Fruit fly (Drosophila melanogaster) whole organism, adult: Measurements from ENCODE around the gene CG33939.
A peak's percentile ranks its signal among the peaks of the same experiment; 100 is the strongest.

Experiments
- CG11617 ChIP-seq: fragments of 200-800 bp; sonication (Bioruptor generic); optimal IDR thresholded peaks from 2 replicates; lab custom pipeline; 2017; ENCODE audit warnings: mild to moderate bottlenecking, missing biosample characterization, missing genetic modification reagents, missing genetic modification characterization
- CG12768 ChIP-seq: fragments of 200-800 bp; sonication (Bioruptor generic); optimal IDR thresholded peaks from 2 replicates; lab custom pipeline; 2017; ENCODE audit warnings: missing biosample characterization, missing genetic modification characterization, mild to moderate bottlenecking, moderate library complexity, missing genetic modification reagents
- CG14711 ChIP-seq: fragments of 200-800 bp; sonication (Bioruptor generic); optimal IDR thresholded peaks from 2 replicates; lab custom pipeline; 2018; ENCODE audit warnings: missing biosample characterization, mild to moderate bottlenecking, missing genetic modification characterization, moderate library complexity
- CG1620 ChIP-seq: fragments of 200-800 bp; sonication (Bioruptor generic); optimal IDR thresholded peaks from 2 replicates; lab custom pipeline; 2016; ENCODE audit warnings: missing biosample characterization, missing genetic modification characterization
- CG33017 ChIP-seq: fragments of 200-800 bp; sonication (Bioruptor generic); optimal IDR thresholded peaks from 2 replicates; lab custom pipeline; 2018; ENCODE audit warnings: missing biosample characterization, mild to moderate bottlenecking, missing genetic modification characterization, moderate library complexity
- CG5204 ChIP-seq: fragments of 200-800 bp; sonication (Bioruptor generic); optimal IDR thresholded peaks from 2 replicates; lab custom pipeline; 2016; ENCODE audit warnings: missing biosample characterization, missing genetic modification characterization
- CG7045 ChIP-seq: fragments of 200-800 bp; sonication (Bioruptor generic); optimal IDR thresholded peaks from 2 replicates; lab custom pipeline; 2017; ENCODE audit warnings: missing biosample characterization, mild to moderate bottlenecking, missing genetic modification characterization
- CG7101 ChIP-seq: fragments of 200-800 bp; sonication (Bioruptor generic); optimal IDR thresholded peaks from 2 replicates; lab custom pipeline; 2018; ENCODE audit warnings: missing biosample characterization, mild to moderate bottlenecking, missing genetic modification characterization, moderate library complexity
- Clk ChIP-seq: fragments of 200-800 bp; sonication (Bioruptor generic); optimal IDR thresholded peaks from 2 replicates; lab custom pipeline; 2017; ENCODE audit warnings: missing biosample characterization, missing genetic modification characterization
- Crg-1 ChIP-seq: fragments of 200-800 bp; sonication (Bioruptor generic); optimal IDR thresholded peaks from 2 replicates; lab custom pipeline; 2016; ENCODE audit warnings: missing biosample characterization, missing genetic modification characterization
- Hr96 ChIP-seq: fragments of 200-800 bp; sonication (Bioruptor generic); optimal IDR thresholded peaks from 2 replicates; lab custom pipeline; 2016; ENCODE audit warnings: missing biosample characterization, missing genetic modification characterization
- Mnt ChIP-seq: fragments of 200-800 bp; sonication (Bioruptor generic); optimal IDR thresholded peaks from 2 replicates; lab custom pipeline; 2016; ENCODE audit warnings: missing biosample characterization, mild to moderate bottlenecking, missing genetic modification characterization
- bab1 ChIP-seq: fragments of 200-800 bp; sonication (Bioruptor generic); optimal IDR thresholded peaks from 3 replicates; lab custom pipeline; 2019; ENCODE audit warnings: missing biosample characterization, mild to moderate bottlenecking, missing genetic modification characterization, moderate library complexity
- cic ChIP-seq: fragments of 200-800 bp; sonication (Bioruptor generic); optimal IDR thresholded peaks from 2 replicates; lab custom pipeline; 2017; ENCODE audit warnings: missing biosample characterization, mild to moderate bottlenecking, missing genetic modification characterization, moderate library complexity
- cnc ChIP-seq, 2 experiments: fragments of >200 bp; optimal IDR thresholded peaks; 2 replicates each; lab custom pipeline; 2017
- kay ChIP-seq: fragments of 200-800 bp; sonication (Bioruptor generic); peaks from one replicate; lab custom pipeline; 2016; ENCODE audit warnings: missing biosample characterization, missing genetic modification characterization, borderline replicate concordance
- ovo ChIP-seq: fragments of 200-800 bp; sonication (Bioruptor generic); optimal IDR thresholded peaks from 2 replicates; lab custom pipeline; 2016; ENCODE audit warnings: missing biosample characterization, missing genetic modification characterization
- pad ChIP-seq: fragments of 200-800 bp; sonication (Bioruptor generic); optimal IDR thresholded peaks from 3 replicates; lab custom pipeline; 2017; ENCODE audit warnings: missing biosample characterization, missing genetic modification characterization, mild to moderate bottlenecking, moderate library complexity, missing genetic modification reagents
- tj ChIP-seq: fragments of 200-800 bp; sonication (Bioruptor generic); optimal IDR thresholded peaks from 3 replicates; lab custom pipeline; 2017; ENCODE audit warnings: missing biosample characterization, mild to moderate bottlenecking, missing genetic modification characterization, moderate library complexity
- toe ChIP-seq: fragments of 200-800 bp; sonication (Bioruptor generic); optimal IDR thresholded peaks from 2 replicates; lab custom pipeline; 2016; ENCODE audit warnings: missing biosample characterization, missing genetic modification characterization

CG33939 gene

dm6 chrX:19211982-19212381, 37.3 kb upstream of the CG33939 start, which contains the start of gene CG14195:
Gene CG14195 (minus strand): TSS chrX:19212082.
- TF ChIP-seq CG7101 (tag; lab: Kevin White, UChicago) (no peak), CG14711 (tag; lab: Kevin White, UChicago) (no peak), CG12768 (no peak), Crg-1 (GFP tag; lab: Kevin White, UChicago) (no peak), cnc (optimal IDR thresholded peaks at IDR 0.05; lab: Kevin White, UChicago) (no peak), CG1620 (GFP tag; lab: Kevin White, UChicago) (no peak), bab1 (GFP tag; lab: Kevin White, UChicago) (no peak), CG7045 (GFP tag; lab: Kevin White, UChicago) (no peak), ovo (no peak), pad (GFP tag; lab: Kevin White, UChicago) (no peak), toe (GFP tag; lab: Kevin White, UChicago) (no peak), Hr96 (GFP tag; lab: Kevin White, UChicago) (no peak), CG5204 (GFP tag; lab: Kevin White, UChicago) (no peak)

- TF ChIP-seq Clk (GFP tag; lab: Kevin White, UChicago) (no peak), bab1 (GFP tag; lab: Kevin White, UChicago) (peak; percentile 61), tj (peak; percentile 31), CG7101 (tag; lab: Kevin White, UChicago) (no peak), Mnt (GFP tag; lab: Kevin White, UChicago) (peak; percentile 4), CG12768 (no peak), kay (no peak), Crg-1 (GFP tag; lab: Kevin White, UChicago) (peak; percentile 5), cic (no peak), CG33017 (tag; lab: Kevin White, UChicago) (no peak), ovo (peak; percentile 77), pad (GFP tag; lab: Kevin White, UChicago) (peak; percentile 18), CG11617 (GFP tag; lab: Kevin White, UChicago) (no peak), cnc (optimal IDR thresholded peaks at IDR 0.05; lab: Kevin White, UChicago) (no peak), CG1620 (GFP tag; lab: Kevin White, UChicago) (peak; percentile 48), CG14711 (tag; lab: Kevin White, UChicago) (no peak), CG5204 (GFP tag; lab: Kevin White, UChicago) (no peak), CG7045 (GFP tag; lab: Kevin White, UChicago) (no peak), Hr96 (GFP tag; lab: Kevin White, UChicago) (no peak), toe (GFP tag; lab: Kevin White, UChicago) (no peak)
These were observed 33.3 kb upstream of the CG33939 start, which contains the start of gene Ulp1 for dm6 chrX:19208014-19208413. Gene Ulp1 (minus strand): TSS chrX:19208187.

dm6 chrX:19201630-19202029, 26.9 kb upstream of the CG33939 start, which contains the start of gene CG7990:
Gene CG7990 (minus strand): TSS chrX:19201979.
- TF ChIP-seq cic (no peak), ovo (peak; percentile 53)

DNA sequence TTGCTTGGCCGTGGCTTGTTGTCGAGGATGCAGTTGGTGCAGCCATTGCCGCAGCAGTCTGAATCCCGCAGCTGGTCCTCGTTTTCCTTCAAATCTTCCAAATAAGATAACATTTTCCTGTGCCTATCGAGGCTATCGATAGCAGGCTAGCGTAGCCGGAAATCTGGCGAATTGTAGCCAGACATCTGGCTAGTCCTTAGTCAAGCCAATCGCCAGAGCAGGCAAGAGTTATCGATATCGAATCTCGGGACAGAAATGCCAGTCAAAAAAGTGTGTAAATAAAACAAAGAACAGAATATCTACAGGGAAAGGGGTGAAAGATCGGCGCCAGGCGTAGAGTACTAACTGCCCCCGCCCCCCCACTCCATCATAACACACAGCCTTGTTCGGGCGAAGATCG, 18.6 kb upstream of the CG33939 start, which contains the start of the genes CG7914 and CG14194:
Gene CG7914 (minus strand): TSS at position 113 of the 400 bp plus-strand sequence.
Gene CG14194 (plus strand): TSS at position 220 of the 400 bp plus-strand sequence.
- TF ChIP-seq CG5204 (GFP tag; lab: Kevin White, UChicago) (no peak), tj (peak; percentile 1), CG7101 (tag; lab: Kevin White, UChicago) (peak; percentile 16), bab1 (GFP tag; lab: Kevin White, UChicago) (peak; percentile 17), CG11617 (GFP tag; lab: Kevin White, UChicago) (no peak), cic (no peak), cnc (optimal IDR thresholded peaks at IDR 0.05; lab: Kevin White, UChicago) (no peak), CG33017 (tag; lab: Kevin White, UChicago) (no peak), Crg-1 (GFP tag; lab: Kevin White, UChicago) (no peak)

dm6 chrX:19191597-19191996, 16.9 kb upstream of the CG33939 start:
- no peak for TF ChIP-seq CG5204 (GFP tag; lab: Kevin White, UChicago)
- no peak for TF ChIP-seq CG7101 (tag; lab: Kevin White, UChicago)
- TF ChIP-seq toe (GFP tag; lab: Kevin White, UChicago), result no peak
- TF ChIP-seq tj, result no peak

dm6 chrX:19191050-19191449, 16.4 kb upstream of the CG33939 start:
- TF ChIP-seq CG33017 (tag; lab: Kevin White, UChicago) (no peak), CG7101 (tag; lab: Kevin White, UChicago) (no peak), toe (GFP tag; lab: Kevin White, UChicago) (no peak), CG12768 (no peak), tj (no peak), CG1620 (GFP tag; lab: Kevin White, UChicago) (no peak), Mnt (GFP tag; lab: Kevin White, UChicago) (no peak)

- TF ChIP-seq Hr96 (GFP tag; lab: Kevin White, UChicago) (no peak), CG11617 (GFP tag; lab: Kevin White, UChicago) (peak; percentile 11)
These were observed 15.2 kb upstream of the CG33939 start, which contains the start of gene HP1D3csd for dm6 chrX:19189903-19190302. Gene HP1D3csd (plus strand): TSS chrX:19190214.
